Fruit fly (Drosophila melanogaster) whole organism, wandering third instar larva: ENCODE measurements around the gene CG11307.

ENCODE experiments used
- CrebA ChIP-seq: fragments of 200-800 bp; sonication (Bioruptor generic); optimal IDR thresholded peaks from 2 replicates; lab custom pipeline; 2016; ENCODE audit warnings: missing biosample characterization, mild to moderate bottlenecking, missing genetic modification characterization, borderline replicate concordance
- Dif ChIP-seq: fragments of 200-275, 200-300 bp; sonication (Bioruptor generic); optimal IDR thresholded peaks from 2 replicates; lab custom pipeline; 2018; ENCODE audit warnings: missing biosample characterization, missing genetic modification characterization; ENCODE audit not compliant: partially characterized antibody
- Hr78 ChIP-seq: fragments of >200 bp; optimal IDR thresholded peaks from 2 replicates; lab custom pipeline; 2017; ENCODE audit warnings: missing biosample characterization, missing genetic modification characterization
- Mio ChIP-seq: sonication (Bioruptor generic); optimal IDR thresholded peaks from 2 replicates; lab custom pipeline; 2016; ENCODE audit warnings: missing biosample characterization, missing genetic modification characterization
- Myc ChIP-seq: fragments of >200 bp; optimal IDR thresholded peaks from 2 replicates; lab custom pipeline; 2017
- Rel ChIP-seq, 2 experiments: fragments of 200-800 bp; sonication (Bioruptor generic) in 1 of 2; optimal IDR thresholded peaks; 2 replicates in 1 of 2; 3 replicates in 1 of 2; lab custom pipeline; 2016 to 2019; ENCODE audit warnings: mild to moderate bottlenecking in 2 of 2, missing biosample characterization in 2 of 2, missing genetic modification characterization in 2 of 2, moderate library complexity in 1 of 2
- dmrt93B ChIP-seq: fragments of 200-800 bp; sonication (Bioruptor generic); optimal IDR thresholded peaks from 2 replicates; lab custom pipeline; 2018; ENCODE audit warnings: missing biosample characterization, mild to moderate bottlenecking, missing genetic modification characterization
- h ChIP-seq: fragments of 200-800 bp; sonication (Bioruptor generic); optimal IDR thresholded peaks from 3 replicates; lab custom pipeline; 2016; ENCODE audit warnings: missing biosample characterization, mild to moderate bottlenecking, missing genetic modification characterization
- jim ChIP-seq: fragments of 175-275, 200-325 bp; sonication (Bioruptor generic); optimal IDR thresholded peaks from 2 replicates; lab custom pipeline; 2016; ENCODE audit warnings: missing biosample characterization, mild to moderate bottlenecking, missing genetic modification characterization
- pan ChIP-seq: fragments of >200 bp; optimal IDR thresholded peaks from 2 replicates; lab custom pipeline; 2017
- usp ChIP-seq: fragments of >200 bp; optimal IDR thresholded peaks from 2 replicates; lab custom pipeline; 2017; ENCODE audit warnings: missing biosample characterization, missing genetic modification characterization

dm6 chr3L:21626036-21626614 is 8.7 kb downstream of the CG11307 start:
- TF ChIP-seq Hr78 (GFP tag; lab: Kevin White, UChicago) (no peak), pan (lab: Kevin White, UChicago) (no peak), Dif (no peak), jim (GFP tag; lab: Kevin White, UChicago) (no peak), h (GFP tag; lab: Kevin White, UChicago) (no peak), Mio (GFP tag; lab: Kevin White, UChicago) (no peak), dmrt93B (GFP tag; lab: Kevin White, UChicago) (no peak), Rel (GFP tag; optimal IDR thresholded peaks at IDR 0.05; lab: Kevin White, UChicago) (no peak), Rel (tag; optimal IDR thresholded peaks at IDR 0.05; lab: Kevin White, UChicago) (no peak), Myc (lab: Kevin White, UChicago) (no peak), usp (no peak), CrebA (GFP tag; lab: Kevin White, UChicago) (no peak)
